Fruit fly (Drosophila melanogaster) whole organism, embryonic: ENCODE measurements around the gene Ir31a.

Experiments used
- Blimp-1 ChIP-seq: fragments of 200-800 bp; sonication (Bioruptor generic); optimal IDR thresholded peaks from 3 replicates; lab custom pipeline; 2018; ENCODE audit warnings: missing biosample characterization, missing genetic modification characterization, mild to moderate bottlenecking, moderate library complexity, missing genetic modification reagents
- CG10147 ChIP-seq: fragments of 200-800 bp; sonication (Bioruptor generic); optimal IDR thresholded peaks from 2 replicates; lab custom pipeline; 2019; ENCODE audit warnings: missing biosample characterization, mild to moderate bottlenecking, missing genetic modification characterization, moderate library complexity
- CG10462 ChIP-seq: fragments of 200-800 bp; sonication (Bioruptor generic); optimal IDR thresholded peaks from 2 replicates; lab custom pipeline; 2016; ENCODE audit warnings: missing biosample characterization, missing genetic modification characterization
- CG10959 ChIP-seq: fragments of 200-800 bp; sonication (Bioruptor generic); IDR thresholded peaks from 2 replicates; pipeline ENCODE4 v1.3.6; 2022; ENCODE audit warnings: missing biosample characterization, missing genetic modification characterization
- CG11093 ChIP-seq: fragments of 200-800 bp; sonication (Bioruptor generic); IDR thresholded peaks from 3 replicates; pipeline ENCODE4 v1.3.6; 2022; ENCODE audit warnings: missing biosample characterization, missing genetic modification characterization
- CG11696 ChIP-seq: fragments of 200-800 bp; sonication (Bioruptor generic); IDR thresholded peaks from 2 replicates; pipeline ENCODE4 v1.3.6; 2022; ENCODE audit warnings: missing biosample characterization, missing genetic modification characterization
- CG1233 ChIP-seq: fragments of 200-800 bp; sonication (Bioruptor generic); optimal IDR thresholded peaks from 4 replicates; lab custom pipeline; 2018; ENCODE audit warnings: missing biosample characterization, mild to moderate bottlenecking, missing genetic modification characterization
- CG12744 ChIP-seq: fragments of 200-800 bp; sonication (Bioruptor generic); optimal IDR thresholded peaks from 2 replicates; lab custom pipeline; 2016; ENCODE audit warnings: missing biosample characterization, missing genetic modification characterization
- CG13287 ChIP-seq: fragments of 200-800 bp; sonication (Bioruptor generic); IDR thresholded peaks from 2 replicates; pipeline ENCODE4 v1.3.6; 2022; ENCODE audit warnings: missing biosample characterization, missing genetic modification characterization; ENCODE audit not compliant: partially characterized antibody
- CG1647 ChIP-seq: fragments of 200-800 bp; sonication (Bioruptor generic); optimal IDR thresholded peaks from 3 replicates; lab custom pipeline; 2016; ENCODE audit warnings: missing biosample characterization, missing genetic modification characterization
- CG16815 ChIP-seq: fragments of 200-800 bp; sonication (Bioruptor generic); optimal IDR thresholded peaks from 3 replicates; lab custom pipeline; 2017; ENCODE audit warnings: missing biosample characterization, mild to moderate bottlenecking, missing genetic modification characterization
- CG17359 ChIP-seq: fragments of 200-800 bp; sonication (Bioruptor generic); optimal IDR thresholded peaks from 3 replicates; lab custom pipeline; 2018; ENCODE audit warnings: missing biosample characterization, mild to moderate bottlenecking, missing genetic modification characterization, moderate library complexity
- CG17568 ChIP-seq: fragments of 200-800 bp; sonication (Bioruptor generic); optimal IDR thresholded peaks from 2 replicates; lab custom pipeline; 2018; ENCODE audit warnings: missing biosample characterization, mild to moderate bottlenecking, missing genetic modification characterization, moderate library complexity
- CG17912 ChIP-seq: fragments of 200-800 bp; sonication (Bioruptor generic); optimal IDR thresholded peaks from 2 replicates; lab custom pipeline; 2018; ENCODE audit warnings: missing biosample characterization, mild to moderate bottlenecking, missing genetic modification characterization
- CG18011 ChIP-seq: fragments of 200-800 bp; sonication (Bioruptor generic); optimal IDR thresholded peaks from 2 replicates; lab custom pipeline; 2017; ENCODE audit warnings: missing biosample characterization, missing genetic modification characterization, mild to moderate bottlenecking, moderate library complexity, missing genotype
- CG18619 ChIP-seq: fragments of 200-800 bp; sonication (Bioruptor generic); optimal IDR thresholded peaks from 3 replicates; lab custom pipeline; 2017; ENCODE audit warnings: missing biosample characterization, mild to moderate bottlenecking, missing genetic modification characterization
- CG32532 ChIP-seq: fragments of 200-800 bp; sonication (Bioruptor generic); IDR thresholded peaks from 2 replicates; pipeline ENCODE4 v1.3.6; 2022; ENCODE audit warnings: missing biosample characterization, missing genetic modification characterization
- CG43689 ChIP-seq: fragments of 200-800 bp; sonication (Bioruptor generic); IDR thresholded peaks from 2 replicates; pipeline ENCODE4 v1.3.6; 2022; ENCODE audit warnings: missing biosample characterization, missing genetic modification characterization
- CG4730 ChIP-seq: fragments of 200-800 bp; sonication (Bioruptor generic); IDR thresholded peaks from 2 replicates; pipeline ENCODE4 v1.3.6; 2022; ENCODE audit warnings: missing biosample characterization, missing genetic modification characterization
- CG7963 ChIP-seq: fragments of 200-800 bp; sonication (Bioruptor generic); IDR thresholded peaks from 3 replicates; pipeline ENCODE4 v1.3.6; 2022; ENCODE audit warnings: missing biosample characterization, missing genetic modification characterization; ENCODE audit not compliant: partially characterized antibody
- CG8478 ChIP-seq: fragments of >200 bp; optimal IDR thresholded peaks from 2 replicates; lab custom pipeline; 2018
- Deaf1 ChIP-seq: fragments of 200-800 bp; optimal IDR thresholded peaks from 3 replicates; lab custom pipeline; 2019; ENCODE audit warnings: missing biosample characterization, mild to moderate bottlenecking, missing genetic modification characterization, moderate library complexity
- Elba2 ChIP-seq: fragments of 200-800 bp; sonication (Bioruptor generic); optimal IDR thresholded peaks from 3 replicates; lab custom pipeline; 2016; ENCODE audit warnings: missing biosample characterization, missing genetic modification characterization
- Fer2 ChIP-seq: fragments of 200-800 bp; sonication (Bioruptor generic); optimal IDR thresholded peaks from 2 replicates; lab custom pipeline; 2018; ENCODE audit warnings: missing biosample characterization, mild to moderate bottlenecking, missing genetic modification characterization, moderate library complexity
- HLHmδ ChIP-seq: fragments of 200-800 bp; sonication (Bioruptor generic); optimal IDR thresholded peaks from 2 replicates; lab custom pipeline; 2018; ENCODE audit warnings: missing biosample characterization, mild to moderate bottlenecking, missing genetic modification characterization, moderate library complexity
- Neu2 ChIP-seq: fragments of 200-800 bp; sonication (Bioruptor generic); optimal IDR thresholded peaks from 3 replicates; lab custom pipeline; 2016; ENCODE audit warnings: missing biosample characterization, missing genetic modification characterization, borderline replicate concordance
- Nf-YC ChIP-seq: fragments of 200-800 bp; optimal IDR thresholded peaks from 3 replicates; lab custom pipeline; 2019; ENCODE audit warnings: missing biosample characterization, mild to moderate bottlenecking, missing genetic modification characterization, moderate library complexity
- Oaz ChIP-seq: fragments of 200-800 bp; sonication (Bioruptor generic); IDR thresholded peaks from 2 replicates; pipeline ENCODE4 v1.3.6; 2022; ENCODE audit warnings: missing biosample characterization, missing genetic modification characterization
- cato ChIP-seq: fragments of 200-800 bp; sonication (Bioruptor generic); optimal IDR thresholded peaks from 2 replicates; lab custom pipeline; 2016; ENCODE audit warnings: missing biosample characterization, missing genetic modification characterization, borderline replicate concordance
- chinmo ChIP-seq: fragments of 200-800 bp; sonication (Bioruptor generic); IDR thresholded peaks from 4 replicates; pipeline ENCODE4 v1.3.6; 2022; ENCODE audit warnings: missing biosample characterization, missing genetic modification characterization; ENCODE audit not compliant: partially characterized antibody
- corto ChIP-seq: fragments of 200-800 bp; sonication (Bioruptor generic); optimal IDR thresholded peaks from 2 replicates; lab custom pipeline; 2016; ENCODE audit warnings: missing biosample characterization, mild to moderate bottlenecking, missing genetic modification characterization, moderate library complexity
- dimm ChIP-seq: fragments of 200-800 bp; sonication (Bioruptor generic); IDR thresholded peaks from 2 replicates; pipeline ENCODE4 v1.3.6; 2022; ENCODE audit warnings: missing biosample characterization, missing genetic modification characterization
- dysf ChIP-seq: fragments of 200-800 bp; sonication (Bioruptor generic); IDR thresholded peaks from 3 replicates; pipeline ENCODE4 v1.3.6; 2022; ENCODE audit warnings: missing biosample characterization, missing genetic modification characterization
- eve ChIP-seq, 2 experiments: fragments of >200 bp; optimal IDR thresholded peaks; 2 replicates each; lab custom pipeline; 2017; ENCODE audit warnings: missing biosample characterization in 2 of 2, missing genetic modification characterization in 2 of 2
- exex ChIP-seq: fragments of 200-800 bp; sonication (Bioruptor generic); optimal IDR thresholded peaks from 4 replicates; lab custom pipeline; 2018; ENCODE audit warnings: missing biosample characterization, mild to moderate bottlenecking, missing genetic modification characterization, moderate library complexity
- eyg ChIP-seq: fragments of 200-800 bp; sonication (Bioruptor generic); optimal IDR thresholded peaks from 3 replicates; lab custom pipeline; 2016; ENCODE audit warnings: missing biosample characterization, missing genetic modification characterization
- gcm2 ChIP-seq: fragments of 200-800 bp; sonication (Bioruptor generic); optimal IDR thresholded peaks from 2 replicates; lab custom pipeline; 2016; ENCODE audit warnings: missing biosample characterization, missing genetic modification characterization
- ken ChIP-seq: fragments of 200-800 bp; sonication (Bioruptor generic); IDR thresholded peaks from 3 replicates; pipeline ENCODE4 v1.3.6; 2022; ENCODE audit warnings: missing biosample characterization, missing genetic modification characterization
- knrl ChIP-seq: fragments of 200-800 bp; sonication (Bioruptor generic); IDR thresholded peaks from 3 replicates; pipeline ENCODE4 v1.3.6; 2022; ENCODE audit warnings: missing biosample characterization, missing genetic modification characterization; ENCODE audit not compliant: partially characterized antibody
- lov ChIP-seq, 2 experiments: fragments of 200-800 bp in 1 of 2; fragments of >200 bp in 1 of 2; sonication (Bioruptor generic) in 1 of 2; IDR thresholded peaks in 1 of 2; optimal IDR thresholded peaks in 1 of 2; 2 replicates in 1 of 2; 3 replicates in 1 of 2; pipeline versions ENCODE4 v1.3.6 to Lab custom; 2017 to 2022; ENCODE audit warnings: missing biosample characterization in 1 of 2, missing genetic modification characterization in 1 of 2
- p53 ChIP-seq: fragments of 200-800 bp; sonication (Bioruptor generic); optimal IDR thresholded peaks from 2 replicates; lab custom pipeline; 2016; ENCODE audit warnings: missing biosample characterization, missing genetic modification characterization
- peb ChIP-seq: fragments of 200-800 bp; sonication (Bioruptor generic); IDR thresholded peaks from 2 replicates; pipeline ENCODE4 v1.3.6; 2022; ENCODE audit warnings: missing biosample characterization, missing genetic modification characterization
- prd ChIP-seq, 3 experiments: fragments of >200 bp in 2 of 3; fragments of 200-800 bp in 1 of 3; sonication (Bioruptor generic) in 1 of 3; optimal IDR thresholded peaks in 2 of 3; IDR thresholded peaks in 1 of 3; 2 replicates in 2 of 3; 3 replicates in 1 of 3; pipeline versions ENCODE4 v1.3.6 to Lab custom; 2017 to 2022; ENCODE audit warnings: missing biosample characterization in 1 of 3, missing genetic modification characterization in 1 of 3
- ranshi ChIP-seq: fragments of 200-800 bp; sonication (Bioruptor generic); IDR thresholded peaks from 2 replicates; pipeline ENCODE4 v1.3.6; 2022; ENCODE audit warnings: missing biosample characterization, missing genetic modification characterization
- so ChIP-seq: fragments of 200-800 bp; sonication (Bioruptor generic); IDR thresholded peaks from 3 replicates; pipeline ENCODE4 v1.3.6; 2022; ENCODE audit warnings: missing biosample characterization, missing genetic modification characterization
- vnd ChIP-seq: fragments of 200-800 bp; sonication (Bioruptor generic); IDR thresholded peaks from 3 replicates; pipeline ENCODE4 v1.3.6; 2022; ENCODE audit warnings: missing biosample characterization, missing genetic modification characterization; ENCODE audit not compliant: partially characterized antibody
- zen ChIP-seq: fragments of 200-800 bp; sonication (Bioruptor generic); optimal IDR thresholded peaks from 3 replicates; lab custom pipeline; 2018; ENCODE audit warnings: missing biosample characterization, mild to moderate bottlenecking, missing genetic modification characterization, moderate library complexity

Gene Ir31a

dm6 chr2L:10413251-10414127 lies 8.1 kb downstream of the Ir31a start, which contains the start of the genes CG5355 and Klp31E (continued):
- no peak for TF ChIP-seq CG8478
- no peak for TF ChIP-seq CG4730 (GFP tag; lab: Robert Waterston, UW)
- peak; percentile 56 for TF ChIP-seq CG17359 (tag; lab: Kevin White, UChicago)
- peak; percentile 49; the same call in 1 of the 3 replicates for TF ChIP-seq CG7963
- TF ChIP-seq zen (tag; lab: Kevin White, UChicago) = peak; percentile 71
- TF ChIP-seq dysf (GFP tag; lab: Robert Waterston, UW) = peak; percentile 61; the same call in 2 of the 3 replicates
- TF ChIP-seq CG11093 (GFP tag; lab: Robert Waterston, UW) = no peak
- TF ChIP-seq CG12744 (GFP tag; lab: Kevin White, UChicago) = no peak
- peak; percentile 61; the same call in 1 of the 2 replicates for TF ChIP-seq CG11696 (GFP tag; lab: Robert Waterston, UW)
- TF ChIP-seq ken = peak; percentile 52; the same call in 1 of the 3 replicates
- no peak for TF ChIP-seq p53
- TF ChIP-seq prd (optimal IDR thresholded peaks at IDR 0.05; lab: Kevin White, UChicago) = no peak
- TF ChIP-seq prd (GFP tag; IDR thresholded peaks at IDR 0.05; lab: Robert Waterston, UW) = peak; percentile 73
- TF ChIP-seq corto (GFP tag; lab: Kevin White, UChicago) = no peak
- TF ChIP-seq cato (GFP tag; lab: Kevin White, UChicago) = peak; percentile 49
- TF ChIP-seq CG17568 (GFP tag; lab: Kevin White, UChicago) = no peak
- peak; percentile 65 for TF ChIP-seq vnd
- peak; percentile 65 for TF ChIP-seq CG32532
- TF ChIP-seq Neu2 (GFP tag; lab: Kevin White, UChicago) = peak; percentile 87
- no peak for TF ChIP-seq eyg (GFP tag; lab: Kevin White, UChicago)
- peak; percentile 70; the same call in 1 of the 4 replicates for TF ChIP-seq chinmo (GFP tag; lab: Robert Waterston, UW)
- TF ChIP-seq CG18619 (GFP tag; lab: Kevin White, UChicago) = peak; percentile 75
- no peak for TF ChIP-seq lov (optimal IDR thresholded peaks at IDR 0.05; lab: Kevin White, UChicago)
- no peak for TF ChIP-seq lov (GFP tag; IDR thresholded peaks at IDR 0.05; lab: Robert Waterston, UW)
- peak; percentile 36 for TF ChIP-seq Fer2
- TF ChIP-seq Blimp-1 = no peak
- no peak for TF ChIP-seq CG18011
- TF ChIP-seq CG16815 = peak; percentile 64
- 0 out of 2 replicates have a peak, but pooled peaks have one; percentile 44 for TF ChIP-seq ranshi (GFP tag; lab: Robert Waterston, UW)
- TF ChIP-seq CG1647 (GFP tag; lab: Kevin White, UChicago) = peak; percentile 10
- TF ChIP-seq CG43689 = no peak
- peak; percentile 62 for TF ChIP-seq CG1233
- TF ChIP-seq CG10959 (GFP tag; lab: Robert Waterston, UW) = no peak
- no peak for TF ChIP-seq dimm (GFP tag; lab: Robert Waterston, UW)
- peak; percentile 63 for TF ChIP-seq CG10147 (GFP tag; lab: Kevin White, UChicago)
- TF ChIP-seq CG10462 (GFP tag; lab: Kevin White, UChicago) = peak; percentile 24
- no peak for TF ChIP-seq eve (GFP tag; optimal IDR thresholded peaks at IDR 0.05; lab: Kevin White, UChicago)
- TF ChIP-seq Deaf1 = no peak
- peak; percentile 35 for TF ChIP-seq gcm2 (GFP tag; lab: Kevin White, UChicago)
- TF ChIP-seq knrl = peak; percentile 67; the same call in 2 of the 3 replicates
- TF ChIP-seq CG17912 (GFP tag; lab: Kevin White, UChicago) = no peak
- 0 out of 2 replicates have a peak, but pooled peaks have one; percentile 46 for TF ChIP-seq Oaz (GFP tag; lab: Robert Waterston, UW)
- TF ChIP-seq HLHmδ (GFP tag; lab: Kevin White, UChicago) = no peak
- no peak for TF ChIP-seq Elba2 (GFP tag; lab: Kevin White, UChicago)
- TF ChIP-seq Nf-YC = peak; percentile 76
- peak; percentile 46 for TF ChIP-seq exex (tag; lab: Kevin White, UChicago)
- peak; percentile 75 for TF ChIP-seq CG13287
- TF ChIP-seq so (GFP tag; lab: Robert Waterston, UW) = peak; percentile 70; the same call in 1 of the 3 replicates
- TF ChIP-seq peb = no peak
